Worm (Caenorhabditis elegans): Measurements from ENCODE around the gene Y81B9A.1.

DNA sequence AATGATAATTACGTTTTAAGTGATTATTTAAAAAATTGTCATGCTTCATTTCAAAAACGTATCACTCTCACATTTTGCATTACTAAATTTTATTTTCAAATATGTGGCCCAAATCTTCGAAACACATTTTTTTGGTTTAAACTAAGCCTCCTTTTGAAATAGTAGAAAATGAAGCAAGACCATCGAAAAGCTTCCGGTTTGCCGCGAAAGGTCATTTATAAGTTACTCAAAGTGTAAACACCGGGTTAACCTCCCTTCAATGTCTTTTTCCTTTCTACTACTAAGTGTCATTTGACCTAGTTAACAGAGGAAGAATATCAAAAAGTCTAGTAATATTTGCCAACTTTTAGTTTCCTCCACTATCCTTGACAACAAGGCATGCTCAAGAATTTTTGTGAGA is 14.5 kb downstream of the Y81B9A.1 start:
- no peak for TF ChIP-seq dao-5 (tag; optimal IDR thresholded peaks at IDR 0.05)
- no peak for TF ChIP-seq him-1 (tag; optimal IDR thresholded peaks at IDR 0.05)
